Worm (Caenorhabditis elegans) whole organism, midembryonic: ENCODE results near the gene lin-37.

Source experiments
- T22C8.4 ChIP-seq: fragments of 200-800 bp; sonication (Bioruptor generic); IDR thresholded peaks from 2 replicates; pipeline ENCODE4 v1.3.6; 2022; ENCODE audit warnings: missing genetic modification characterization, missing compliant biosample characterization
- cog-1 ChIP-seq: sonication (generic microtip); optimal IDR thresholded peaks from 2 replicates; lab custom pipeline; 2016; ENCODE audit warnings: missing genetic modification characterization, missing compliant biosample characterization
- flt-1 ChIP-seq: fragments of 200-800 bp; sonication (Bioruptor generic); IDR thresholded peaks from 2 replicates; pipeline ENCODE4 v1.3.6; 2022; ENCODE audit warnings: missing genetic modification characterization, missing compliant biosample characterization
- klf-2 ChIP-seq: fragments of 200-800 bp; sonication (Bioruptor generic); conservative IDR thresholded peaks from 2 replicates; pipeline ENCODE4 v1.3.6; 2022; ENCODE audit warnings: missing genetic modification reagents, missing genetic modification characterization, missing compliant biosample characterization
- med-1 ChIP-seq: sonication (generic microtip); optimal IDR thresholded peaks from 2 replicates; lab custom pipeline; 2017; ENCODE audit warnings: missing genetic modification characterization, mild to moderate bottlenecking, missing compliant biosample characterization, antibody characterized with exemption, missing genetic modification reagents; ENCODE audit not compliant: insufficient read depth
- ref-1 ChIP-seq: fragments of 200-800 bp; sonication (Bioruptor generic); conservative IDR thresholded peaks from 2 replicates; pipeline ENCODE4 v1.3.6; 2022; ENCODE audit warnings: missing genetic modification reagents, missing genetic modification characterization, missing compliant biosample characterization
- tab-1 ChIP-seq: fragments of 200-800 bp; sonication (Bioruptor generic); IDR thresholded peaks from 2 replicates; pipeline ENCODE4 v1.3.6; 2022; ENCODE audit warnings: missing genetic modification characterization, missing compliant biosample characterization
- ztf-23 ChIP-seq: fragments of 200-800 bp; sonication (Bioruptor generic); IDR thresholded peaks from 2 replicates; pipeline ENCODE4 v1.3.6; 2022; ENCODE audit warnings: missing genetic modification reagents, missing genetic modification characterization, missing compliant biosample characterization
- ztf-29 ChIP-seq: fragments of 200-800 bp; sonication (Bioruptor generic); IDR thresholded peaks from 2 replicates; pipeline ENCODE4 v1.3.6; 2022; ENCODE audit warnings: missing genetic modification reagents, missing genetic modification characterization, missing compliant biosample characterization

The lin-37 gene

DNA sequence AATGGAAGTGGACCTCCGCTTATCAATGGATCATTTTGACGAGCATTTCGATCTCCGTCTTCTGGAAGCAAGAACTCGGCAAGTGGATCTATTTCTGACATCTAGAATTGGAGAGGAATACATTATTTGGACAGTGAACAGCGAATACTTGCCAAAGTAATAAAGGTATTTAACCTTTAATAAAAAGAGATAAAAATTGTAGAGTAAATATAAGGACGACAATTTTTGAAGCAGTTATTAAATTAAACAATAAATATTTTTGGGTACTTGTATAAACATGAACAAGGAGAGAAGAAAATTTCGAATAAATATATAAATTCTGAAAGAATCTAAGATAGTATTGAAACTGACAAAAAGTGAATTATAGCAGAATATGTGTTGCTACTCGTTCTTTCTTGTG lies at the start of gene lin-37:
Gene lin-37 (minus strand): TSS at position 101 of the 400 bp plus-strand sequence.
- TF ChIP-seq flt-1 (GFP tag; lab: Robert Waterston, UW) (no peak), T22C8.4 (GFP tag; lab: Robert Waterston, UW) (no peak), tab-1 (no peak)

DNA sequence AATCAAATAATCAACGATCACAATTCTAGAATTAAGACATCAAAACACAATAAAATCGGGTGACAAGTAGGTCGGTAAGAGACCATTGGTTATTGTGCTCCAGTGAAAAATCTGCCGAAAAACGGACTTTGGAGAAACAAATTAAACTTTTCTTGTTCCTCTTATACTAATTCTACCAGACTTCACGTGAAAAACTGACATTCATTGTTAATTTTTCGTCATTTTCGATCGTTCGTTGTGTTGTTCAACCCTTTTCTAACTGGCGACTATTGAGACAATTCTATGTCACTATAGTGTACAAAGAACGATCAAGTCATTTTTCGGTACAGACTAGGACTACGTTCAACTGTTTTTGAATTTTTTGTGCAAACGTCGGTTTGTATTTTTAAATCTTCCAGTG lies 48.1 kb upstream of the lin-37 start:
- TF ChIP-seq flt-1 (GFP tag; lab: Robert Waterston, UW) (no peak), ztf-23 (GFP tag; lab: Robert Waterston, UW) (no peak), med-1 (GFP tag; lab: Kevin White, UChicago) (no peak), klf-2 (GFP tag; lab: Robert Waterston, UW) (no peak), cog-1 (tag; lab: Kevin White, UChicago) (no peak)

DNA sequence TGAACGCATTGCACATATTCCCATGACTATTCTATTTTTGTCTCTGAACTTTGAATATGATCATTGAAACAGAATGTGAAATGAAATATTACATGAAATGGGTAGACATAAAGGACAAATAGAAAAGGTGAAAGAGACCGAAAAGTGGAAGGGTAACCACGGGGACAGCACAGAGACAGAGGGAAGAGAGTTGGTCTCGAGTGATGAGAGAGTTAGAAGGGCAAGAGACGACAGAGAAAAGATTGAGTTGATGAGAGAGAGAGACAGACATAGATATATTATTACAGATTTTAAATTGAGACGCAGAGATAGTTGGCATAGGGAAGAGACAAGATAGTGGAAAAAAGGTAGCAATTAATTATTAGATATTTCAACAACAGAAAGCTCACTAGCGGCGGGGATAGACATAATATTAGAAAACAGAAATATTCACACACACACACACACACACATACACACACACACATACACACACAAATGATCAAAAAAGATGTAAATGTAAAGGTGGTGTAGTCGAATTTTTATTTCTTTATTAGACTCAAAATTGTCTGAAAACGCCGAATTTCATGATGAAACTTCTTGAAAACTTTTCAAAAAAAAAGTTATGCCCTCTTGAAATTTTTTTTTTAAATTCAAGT lies 44.4 kb upstream of the lin-37 start:
- TF ChIP-seq ztf-23 (GFP tag; lab: Robert Waterston, UW) (no peak), cog-1 (tag; lab: Kevin White, UChicago) (peak; percentile 41)

DNA sequence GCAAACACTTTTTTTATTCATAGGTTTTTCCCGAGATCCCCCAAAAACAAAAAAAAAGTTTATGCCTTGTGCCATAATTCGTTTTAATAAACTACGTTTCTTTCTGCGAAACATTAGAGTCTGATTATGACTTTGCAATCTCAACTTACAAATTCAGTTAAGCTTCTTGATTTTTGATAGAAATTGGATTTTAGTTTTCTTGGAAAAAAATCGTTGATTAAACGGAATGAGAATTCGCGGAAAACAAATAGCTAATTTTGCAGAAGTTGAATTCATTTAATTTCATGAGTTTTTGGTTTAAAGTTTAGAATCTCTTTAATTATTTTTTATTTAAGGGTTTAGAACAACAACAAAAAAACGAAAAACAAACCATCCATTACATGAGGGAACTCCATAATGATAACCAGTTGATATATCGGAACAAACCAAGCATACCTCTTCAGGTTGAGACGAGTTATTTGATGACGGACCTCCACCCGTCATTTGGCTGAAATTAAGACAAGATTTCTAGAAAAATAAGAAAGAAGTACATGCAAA lies 42.7 kb upstream of the lin-37 start, which contains the start of gene nhr-10:
Gene nhr-10 (minus strand): TSS at position 487 of the 537 bp plus-strand sequence.
- TF ChIP-seq cog-1 (tag; lab: Kevin White, UChicago) (no peak), flt-1 (GFP tag; lab: Robert Waterston, UW) (no peak), ztf-23 (GFP tag; lab: Robert Waterston, UW) (no peak), tab-1 (no peak), T22C8.4 (GFP tag; lab: Robert Waterston, UW) (no peak), ztf-29 (no peak), med-1 (GFP tag; lab: Kevin White, UChicago) (no peak), ref-1 (GFP tag; lab: Robert Waterston, UW) (no peak), klf-2 (GFP tag; lab: Robert Waterston, UW) (no peak)

ce11 chrIII:7112285-7112684 lies 39.9 kb upstream of the lin-37 start:
- TF ChIP-seq med-1 (GFP tag; lab: Kevin White, UChicago) (no peak), klf-2 (GFP tag; lab: Robert Waterston, UW) (no peak), ztf-23 (GFP tag; lab: Robert Waterston, UW) (no peak), ref-1 (GFP tag; lab: Robert Waterston, UW) (no peak), cog-1 (tag; lab: Kevin White, UChicago) (no peak), T22C8.4 (GFP tag; lab: Robert Waterston, UW) (no peak), flt-1 (GFP tag; lab: Robert Waterston, UW) (no peak), ztf-29 (no peak), tab-1 (no peak)

- no peak for TF ChIP-seq klf-2 (GFP tag; lab: Robert Waterston, UW)
- TF ChIP-seq ztf-23 (GFP tag; lab: Robert Waterston, UW): no peak
- TF ChIP-seq T22C8.4 (GFP tag; lab: Robert Waterston, UW): no peak
- TF ChIP-seq med-1 (GFP tag; lab: Kevin White, UChicago): no peak
- TF ChIP-seq flt-1 (GFP tag; lab: Robert Waterston, UW): no peak
- no peak for TF ChIP-seq ref-1 (GFP tag; lab: Robert Waterston, UW)
- no peak for TF ChIP-seq ztf-29
- no peak for TF ChIP-seq tab-1
- TF ChIP-seq cog-1 (tag; lab: Kevin White, UChicago): no peak
These were observed 39.4 kb upstream of the lin-37 start, which contains the start of gene B0280.7 for ce11 chrIII:7111793-7112192. B0280.7 (minus strand) TSS chrIII:7111893.

DNA sequence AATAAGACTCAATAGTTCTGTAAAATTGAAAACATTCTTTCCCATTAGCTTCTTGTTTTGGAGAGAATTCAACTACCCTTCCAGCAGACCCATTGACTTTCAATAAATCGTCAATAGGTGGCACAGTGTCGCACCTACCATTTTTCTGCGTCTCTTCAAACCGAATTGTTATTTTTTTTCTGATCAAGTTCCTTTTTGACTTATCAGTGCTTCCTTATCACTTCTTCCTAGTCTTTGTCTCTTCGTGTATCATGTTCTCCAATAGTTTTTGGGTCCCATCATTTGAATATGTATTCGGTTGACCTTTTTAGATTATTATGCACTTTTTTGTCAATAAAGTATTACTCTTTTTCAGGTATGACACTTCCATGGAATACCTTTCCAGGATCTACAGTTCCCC lies 35.6 kb upstream of the lin-37 start, which contains the start of gene odd-1:
Gene odd-1 (plus strand): TSS at position 349 of the 400 bp plus-strand sequence.
- TF ChIP-seq ref-1 (GFP tag; lab: Robert Waterston, UW) (no peak), ztf-29 (no peak), T22C8.4 (GFP tag; lab: Robert Waterston, UW) (no peak), flt-1 (GFP tag; lab: Robert Waterston, UW) (no peak), tab-1 (no peak), med-1 (GFP tag; lab: Kevin White, UChicago) (no peak), ztf-23 (GFP tag; lab: Robert Waterston, UW) (no peak), klf-2 (GFP tag; lab: Robert Waterston, UW) (no peak), cog-1 (tag; lab: Kevin White, UChicago) (no peak)

DNA sequence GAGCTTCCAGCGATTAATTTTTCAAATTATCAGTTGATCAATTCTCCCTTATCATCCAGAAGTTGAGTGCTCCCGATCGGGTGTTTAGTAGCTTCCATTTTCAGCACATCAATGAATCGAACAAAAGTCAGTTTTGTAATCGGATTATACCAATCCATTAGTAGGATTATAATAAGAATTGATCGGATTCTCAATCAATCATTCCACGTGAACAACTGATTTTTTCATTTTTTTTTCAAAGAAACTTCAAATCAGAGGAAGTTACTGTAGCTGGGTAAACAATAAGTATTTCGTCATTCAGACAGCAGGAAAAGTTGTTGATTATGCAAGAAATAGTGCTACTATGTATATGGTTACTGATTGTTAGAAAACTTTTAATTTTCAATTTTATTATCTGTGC lies 34.5 kb upstream of the lin-37 start:
- TF ChIP-seq ref-1 (GFP tag; lab: Robert Waterston, UW) (no peak), T22C8.4 (GFP tag; lab: Robert Waterston, UW) (no peak), tab-1 (no peak), cog-1 (tag; lab: Kevin White, UChicago) (no peak), flt-1 (GFP tag; lab: Robert Waterston, UW) (no peak), med-1 (GFP tag; lab: Kevin White, UChicago) (no peak), ztf-29 (no peak), klf-2 (GFP tag; lab: Robert Waterston, UW) (no peak), ztf-23 (GFP tag; lab: Robert Waterston, UW) (no peak)

DNA sequence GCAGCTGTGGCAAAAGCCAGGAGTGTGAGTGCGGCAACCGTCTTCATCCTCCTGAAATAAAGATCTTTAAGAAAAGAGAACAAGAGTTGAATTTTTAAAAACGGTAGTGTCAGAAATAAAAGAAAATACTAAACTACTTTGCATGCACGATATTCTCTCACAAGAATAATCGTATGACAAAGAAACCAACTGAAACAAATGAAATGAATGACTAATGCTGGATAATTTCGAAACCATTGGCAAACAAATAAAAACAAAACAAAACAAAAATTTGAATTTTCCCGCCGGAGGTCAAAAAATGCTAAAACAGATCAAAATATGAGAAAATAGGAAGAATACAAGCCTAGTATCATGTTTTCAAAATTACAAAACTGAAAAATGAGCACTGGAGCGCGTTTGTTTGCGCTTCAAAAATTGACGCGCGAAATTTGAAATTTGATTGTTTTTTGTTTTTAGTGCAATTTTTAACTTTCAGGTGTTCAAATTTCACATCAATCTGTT lies 31.6 kb upstream of the lin-37 start, which contains the start of gene cpg-2:
Gene cpg-2 (minus strand): TSS at position 51 of the 501 bp plus-strand sequence.
- TF ChIP-seq med-1 (GFP tag; lab: Kevin White, UChicago) (no peak), ztf-23 (GFP tag; lab: Robert Waterston, UW) (no peak)
